Fruit fly (Drosophila melanogaster): Measurements from ENCODE around the gene CG31301.
A peak's percentile ranks its signal among the peaks of the same experiment; 100 is the strongest.

CG31301 gene

dm6 chr3R:15374397-15374796, 28.4 kb downstream of the CG31301 start, which contains the start of gene Rbp:
Gene Rbp (plus strand): TSS chr3R:15374635.
- TF ChIP-seq sens (GFP tag) = peak; percentile 66
- no peak for TF ChIP-seq btn (GFP tag; optimal IDR thresholded peaks at IDR 0.05)
- TF ChIP-seq CG17912 (GFP tag; optimal IDR thresholded peaks at IDR 0.05) = no peak
- TF ChIP-seq Med (GFP tag) = peak; percentile 58
- no peak for TF ChIP-seq pros (GFP tag; optimal IDR thresholded peaks at IDR 0.05)
- no peak for TF ChIP-seq Sry-δ (GFP tag; optimal IDR thresholded peaks at IDR 0.05)
- no peak for TF ChIP-seq CG34224 (GFP tag; IDR thresholded peaks at IDR 0.05; ENCODE audit: partially characterized antibody)
- peak; percentile 36 for TF ChIP-seq ewg (GFP tag; optimal IDR thresholded peaks at IDR 0.05)
- no peak for TF ChIP-seq Rx (GFP tag; IDR thresholded peaks at IDR 0.05)
- TF ChIP-seq odd (GFP tag; optimal IDR thresholded peaks at IDR 0.05) = no peak
- no peak for TF ChIP-seq cad (GFP tag; optimal IDR thresholded peaks at IDR 0.05)
- peak; percentile 52 to 72 for TF ChIP-seq Trl (optimal IDR thresholded peaks at IDR 0.05)
- TF ChIP-seq Trl (GFP tag; optimal IDR thresholded peaks at IDR 0.05) = no peak
- TF ChIP-seq CG6272 (GFP tag; IDR thresholded peaks at IDR 0.05) = no peak
- no peak for TF ChIP-seq ems (GFP tag; optimal IDR thresholded peaks at IDR 0.05)
- peak; percentile 28 for TF ChIP-seq cg (GFP tag; optimal IDR thresholded peaks at IDR 0.05)
- TF ChIP-seq CG7556 (GFP tag; optimal IDR thresholded peaks at IDR 0.05) = no peak
- no peak for TF ChIP-seq Elba2 (GFP tag; optimal IDR thresholded peaks at IDR 0.05)
- 0 out of 3 replicates have a peak, but pooled peaks have one; percentile 41 for TF ChIP-seq zen2 (GFP tag; IDR thresholded peaks at IDR 0.05; ENCODE audit: partially characterized antibody)
- TF ChIP-seq seq (GFP tag; IDR thresholded peaks at IDR 0.05) = peak; percentile 59
- TF ChIP-seq onecut (GFP tag; IDR thresholded peaks at IDR 0.05) = peak; percentile 98
- 0 out of 3 replicates have a peak, but pooled peaks have one; percentile 17 for TF ChIP-seq CG34422 (GFP tag; IDR thresholded peaks at IDR 0.05)
- no peak for TF ChIP-seq Nf-YB (GFP tag; optimal IDR thresholded peaks at IDR 0.05)
- TF ChIP-seq ab (GFP tag; optimal IDR thresholded peaks at IDR 0.05) = no peak
- TF ChIP-seq YL-1 (GFP tag; optimal IDR thresholded peaks at IDR 0.05) = peak; percentile 22
- peak; percentile 62; the same call in 1 of the 2 replicates for TF ChIP-seq CG16779 (GFP tag; IDR thresholded peaks at IDR 0.05)
- TF ChIP-seq sna (GFP tag; IDR thresholded peaks at IDR 0.05; ENCODE audit: partially characterized antibody) = no peak
- TF ChIP-seq z (GFP tag; IDR thresholded peaks at IDR 0.05) = 0 out of 3 replicates have a peak, but pooled peaks have one; percentile 39
- no peak for TF ChIP-seq Fer3 (tag; optimal IDR thresholded peaks at IDR 0.05)

dm6 chr3R:15375470-15375869, 29.5 kb downstream of the CG31301 start:
- peak; percentile 62 for TF ChIP-seq cg (GFP tag; optimal IDR thresholded peaks at IDR 0.05)
- TF ChIP-seq CG1603 (tag; optimal IDR thresholded peaks at IDR 0.05) = no peak
- no peak for TF ChIP-seq lmd (GFP tag; IDR thresholded peaks at IDR 0.05)
- TF ChIP-seq CG18011 (GFP tag; optimal IDR thresholded peaks at IDR 0.05) = peak; percentile 44
- peak; percentile 24 for TF ChIP-seq nerfin-1 (tag; optimal IDR thresholded peaks at IDR 0.05)
- TF ChIP-seq ro (GFP tag; IDR thresholded peaks at IDR 0.05) = no peak
- peak; percentile 69 for TF ChIP-seq CG8478 (optimal IDR thresholded peaks at IDR 0.05)
- TF ChIP-seq Trl (optimal IDR thresholded peaks at IDR 0.05) = peak in 1 of 2 experiments; percentile 22
- no peak for TF ChIP-seq Trl (GFP tag; optimal IDR thresholded peaks at IDR 0.05)
- TF ChIP-seq jigr1 (GFP tag; IDR thresholded peaks at IDR 0.05) = no peak
- no peak for TF ChIP-seq CG17385 (GFP tag; optimal IDR thresholded peaks at IDR 0.05)
- TF ChIP-seq Myb (GFP tag; optimal IDR thresholded peaks at IDR 0.05) = no peak

dm6 chr3R:15379071-15379470, 33.1 kb downstream of the CG31301 start:
- TF ChIP-seq B-H1 (GFP tag; IDR thresholded peaks at IDR 0.05) (no peak), cg (GFP tag; optimal IDR thresholded peaks at IDR 0.05) (peak; percentile 64), nmo (GFP tag; optimal IDR thresholded peaks at IDR 0.05) (no peak), onecut (GFP tag; IDR thresholded peaks at IDR 0.05) (peak; percentile 58), CG7556 (GFP tag; optimal IDR thresholded peaks at IDR 0.05) (no peak), Trl (optimal IDR thresholded peaks at IDR 0.05) (peak; percentile 65 to 79), Trl (GFP tag; optimal IDR thresholded peaks at IDR 0.05) (no peak), lilli (GFP tag; optimal IDR thresholded peaks at IDR 0.05) (no peak), z (GFP tag; IDR thresholded peaks at IDR 0.05) (peak; percentile 50; the same call in 1 of the 3 replicates), nerfin-1 (tag; optimal IDR thresholded peaks at IDR 0.05) (peak; percentile 51), CG10321 (GFP tag; IDR thresholded peaks at IDR 0.05) (peak; percentile 91), caup (GFP tag; optimal IDR thresholded peaks at IDR 0.05; ENCODE audit: severe bottlenecking) (no peak), CG8478 (optimal IDR thresholded peaks at IDR 0.05) (peak; percentile 90), scrt (GFP tag; optimal IDR thresholded peaks at IDR 0.05) (peak; percentile 96), chinmo (GFP tag; IDR thresholded peaks at IDR 0.05; ENCODE audit: partially characterized antibody) (0 out of 4 replicates have a peak, but pooled peaks have one; percentile 58), stc (GFP tag; IDR thresholded peaks at IDR 0.05) (no peak), CG6791 (GFP tag; IDR thresholded peaks at IDR 0.05; ENCODE audit: partially characterized antibody) (peak; percentile 46; the same call in 1 of the 3 replicates), cas (GFP tag; IDR thresholded peaks at IDR 0.05) (0 out of 2 replicates have a peak, but pooled peaks have one; percentile 25)
